Worm (Caenorhabditis elegans) whole organism, early embryonic: ENCODE results near the gene cng-3.

Source experiments
- B0310.2 ChIP-seq: sonication (generic microtip); optimal IDR thresholded peaks from 2 replicates; lab custom pipeline; 2016; ENCODE audit warnings: mild to moderate bottlenecking, missing genetic modification characterization, missing compliant biosample characterization
- F13C5.2 ChIP-seq: sonication (generic microtip); optimal IDR thresholded peaks from 2 replicates; lab custom pipeline; 2017; ENCODE audit warnings: mild to moderate bottlenecking, missing genetic modification characterization, inconsistent platforms, missing compliant biosample characterization
- ama-1 ChIP-seq: fragments of 150-350 bp; optimal IDR thresholded peaks from 2 replicates; lab custom pipeline; 2014
- ceh-13 ChIP-seq: fragments of 200-800 bp; sonication (Bioruptor generic); optimal IDR thresholded peaks from 2 replicates; lab custom pipeline; 2018; ENCODE audit warnings: mild to moderate bottlenecking, missing genetic modification characterization, missing compliant biosample characterization
- ceh-36 ChIP-seq: sonication (generic microtip); optimal IDR thresholded peaks from 2 replicates; lab custom pipeline; 2016; ENCODE audit warnings: missing genetic modification characterization, inconsistent platforms, missing compliant biosample characterization
- flt-1 ChIP-seq: fragments of 200-800 bp; sonication (Bioruptor generic); IDR thresholded peaks from 2 replicates; pipeline ENCODE4 v1.3.6; 2022; ENCODE audit warnings: missing genetic modification characterization, missing compliant biosample characterization
- hmbx-1 ChIP-seq: sonication (generic microtip); optimal IDR thresholded peaks from 2 replicates; lab custom pipeline; 2016; ENCODE audit warnings: mild to moderate bottlenecking, missing genetic modification characterization, missing compliant biosample characterization
- hmg-4 ChIP-seq: fragments of 200-800 bp; sonication (Bioruptor generic); optimal IDR thresholded peaks from 2 replicates; lab custom pipeline; 2018; ENCODE audit warnings: mild to moderate bottlenecking, missing genetic modification characterization, missing compliant biosample characterization
- scrt-1 ChIP-seq: fragments of 200-800 bp; sonication (Bioruptor generic); IDR thresholded peaks from 2 replicates; pipeline ENCODE4 v1.3.6; 2022; ENCODE audit warnings: missing genetic modification characterization, missing compliant biosample characterization
- sea-1 ChIP-seq: fragments of 200-800 bp; sonication (Bioruptor generic); conservative IDR thresholded peaks from 2 replicates; pipeline ENCODE4 v1.3.6; 2022; ENCODE audit warnings: missing genetic modification characterization, missing compliant biosample characterization
- tbx-11 ChIP-seq: fragments of 200-800 bp; sonication (Bioruptor generic); IDR thresholded peaks from 2 replicates; pipeline ENCODE4 v1.3.6; 2022; ENCODE audit warnings: missing genetic modification characterization, missing compliant biosample characterization

DNA sequence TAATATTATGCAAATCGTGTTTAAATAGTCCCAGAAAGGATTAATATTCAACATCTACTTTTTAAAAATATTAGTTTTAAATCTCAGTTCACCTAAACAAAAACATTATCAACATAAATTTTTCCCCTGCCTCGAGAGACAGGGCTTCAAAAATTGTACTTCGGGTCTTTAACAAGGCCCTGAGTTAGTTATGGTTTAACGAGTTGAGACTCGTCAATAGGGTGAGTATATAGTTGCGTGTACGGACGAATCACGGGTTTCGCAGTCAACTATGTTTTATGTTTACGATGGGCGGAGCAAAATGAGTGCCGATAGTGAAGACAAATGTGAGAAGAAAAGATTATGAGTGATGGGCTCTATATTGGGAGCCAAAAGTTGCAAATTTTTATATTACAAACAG, 30.8 kb upstream of the cng-3 start:
- TF ChIP-seq hmbx-1 = no peak
- no peak for TF ChIP-seq ama-1 (lab: Kevin White, UChicago)
- no peak for TF ChIP-seq hmg-4 (GFP tag; lab: Kevin White, UChicago)
- TF ChIP-seq sea-1 (GFP tag; lab: Robert Waterston, UW) = no peak
- no peak for TF ChIP-seq scrt-1 (GFP tag; lab: Robert Waterston, UW)
- TF ChIP-seq flt-1 = no peak
- TF ChIP-seq ceh-36 (tag; lab: Kevin White, UChicago) = no peak
- TF ChIP-seq tbx-11 (GFP tag; lab: Robert Waterston, UW) = no peak
- no peak for TF ChIP-seq B0310.2 (tag; lab: Kevin White, UChicago)
- TF ChIP-seq ceh-13 (GFP tag; lab: Kevin White, UChicago) = no peak
- no peak for TF ChIP-seq F13C5.2 (tag; lab: Kevin White, UChicago)
